Worm (Caenorhabditis elegans) whole organism, L4/young adult: ENCODE results near the gene C46A5.1.

ENCODE experiments used
- W03F9.2 ChIP-seq: fragments of 150-350 bp; optimal IDR thresholded peaks from 2 replicates; lab custom pipeline; 2014; ENCODE audit warnings: missing biosample characterization, missing genetic modification characterization
- dao-5 ChIP-seq: sonication (generic microtip); optimal IDR thresholded peaks from 2 replicates; lab custom pipeline; 2016; ENCODE audit warnings: missing genotype, missing genetic modification characterization, moderate library complexity, missing compliant biosample characterization
- him-1 ChIP-seq: sonication (generic microtip); optimal IDR thresholded peaks from 2 replicates; lab custom pipeline; 2016; ENCODE audit warnings: missing genotype, missing genetic modification reagents, missing genetic modification characterization, missing compliant biosample characterization

The C46A5.1 gene

ce11 chrIV:7753108-7753507 lies 10.6 kb upstream of the C46A5.1 start, which contains the start of gene col-14:
TSS of gene col-14 (plus strand) at chrIV:7753408.
- TF ChIP-seq W03F9.2 (no peak), him-1 (tag; lab: Kevin White, UChicago) (no peak), dao-5 (no peak)

- no peak for TF ChIP-seq him-1 (tag; lab: Kevin White, UChicago)
Observed at ce11 chrIV:7754114-7754513, 9.6 kb upstream of the C46A5.1 start.

ce11 chrIV:7757245-7757644 lies 6.5 kb upstream of the C46A5.1 start, which contains the start of gene C46A5.4:
TSS of gene C46A5.4 (minus strand) at chrIV:7757345.
- no peak for TF ChIP-seq dao-5
- no peak for TF ChIP-seq W03F9.2
- no peak for TF ChIP-seq him-1 (tag; lab: Kevin White, UChicago)

ce11 chrIV:7759527-7759926 lies 4.2 kb upstream of the C46A5.1 start, which contains the start of gene dsb-3:
TSS of gene dsb-3 (minus strand) at chrIV:7759627.
- no peak for TF ChIP-seq dao-5
- TF ChIP-seq him-1 (tag; lab: Kevin White, UChicago), result no peak
- TF ChIP-seq W03F9.2, result no peak

ce11 chrIV:7760117-7760516 lies 3.6 kb upstream of the C46A5.1 start, which contains the start of gene del-7:
TSS of gene del-7 (plus strand) at chrIV:7760417.
- TF ChIP-seq dao-5, result no peak
- TF ChIP-seq him-1 (tag; lab: Kevin White, UChicago), result no peak
- TF ChIP-seq W03F9.2, result no peak

DNA sequence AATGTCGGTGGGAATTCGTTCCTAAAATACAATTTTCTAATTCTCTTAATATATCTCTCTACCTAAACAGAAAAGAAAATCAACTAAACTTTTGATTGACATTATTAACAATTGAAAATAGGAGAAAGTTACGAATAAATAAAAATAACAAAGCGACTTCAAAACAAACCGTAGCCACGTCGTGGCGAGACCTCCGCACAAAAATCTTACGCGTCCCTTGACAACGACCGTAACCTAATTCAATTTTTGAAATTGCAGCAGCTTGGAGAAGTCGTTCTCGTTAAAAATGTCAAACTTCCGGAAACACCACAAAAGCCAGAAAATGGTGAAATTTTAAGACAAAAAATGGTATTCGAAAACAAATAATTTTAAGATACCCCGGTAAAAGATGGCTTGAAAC lies 588 bp downstream of the C46A5.1 start:
- no peak for TF ChIP-seq him-1 (tag; lab: Kevin White, UChicago)
- no peak for TF ChIP-seq dao-5
- peak; percentile 37 for TF ChIP-seq W03F9.2

DNA sequence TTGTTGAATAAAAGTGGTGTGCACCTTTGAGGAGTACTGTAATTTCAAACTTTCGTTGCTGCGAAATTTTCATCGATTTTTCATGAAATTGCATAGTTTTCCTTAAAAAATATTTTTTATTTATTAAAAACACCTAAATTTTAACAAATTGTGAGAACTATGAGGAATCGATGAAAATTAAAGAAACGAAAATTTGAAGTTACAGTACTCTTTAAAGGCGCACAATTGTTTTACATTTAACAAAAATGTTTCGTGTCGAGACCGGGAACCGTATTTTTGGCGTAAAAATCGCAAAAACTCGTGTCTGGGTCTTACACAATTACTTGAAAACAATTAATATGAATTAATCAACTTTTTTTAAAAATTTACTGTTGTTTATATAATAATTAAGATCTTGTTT lies 6.4 kb downstream of the C46A5.1 start, which contains the start of gene rdl-1:
Gene rdl-1, minus strand, starts transcription at position 101 of the 400 bp plus-strand sequence.
- TF ChIP-seq W03F9.2 (no peak), dao-5 (no peak), him-1 (tag; lab: Kevin White, UChicago) (no peak)

DNA sequence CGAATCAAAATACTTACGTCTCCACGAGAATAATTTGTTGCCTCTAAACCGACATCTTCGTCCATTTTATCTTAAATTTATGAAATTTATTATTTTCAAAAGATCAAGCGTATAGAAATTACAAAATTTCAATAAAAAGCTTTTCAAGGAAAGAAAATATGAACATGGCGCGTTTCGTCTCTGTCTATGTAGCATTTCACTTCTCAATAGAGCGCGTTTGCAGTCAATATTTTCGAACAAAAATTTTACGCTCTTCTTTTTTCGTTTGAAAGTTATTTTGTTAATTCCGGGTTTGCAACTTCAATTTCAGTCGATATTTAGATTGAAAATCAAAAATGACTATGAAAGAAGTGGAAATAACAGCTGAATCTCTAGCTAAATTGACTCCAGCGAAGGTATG lies 10.5 kb downstream of the C46A5.1 start, which contains the start of the genes hcf-1 and swd-2.2:
Gene hcf-1, minus strand, starts transcription at position 70 of the 400 bp plus-strand sequence.
Gene swd-2.2, plus strand, starts transcription at position 206 of the 400 bp plus-strand sequence.
- TF ChIP-seq W03F9.2 (peak; percentile 46), him-1 (tag; lab: Kevin White, UChicago) (no peak), dao-5 (no peak)

DNA sequence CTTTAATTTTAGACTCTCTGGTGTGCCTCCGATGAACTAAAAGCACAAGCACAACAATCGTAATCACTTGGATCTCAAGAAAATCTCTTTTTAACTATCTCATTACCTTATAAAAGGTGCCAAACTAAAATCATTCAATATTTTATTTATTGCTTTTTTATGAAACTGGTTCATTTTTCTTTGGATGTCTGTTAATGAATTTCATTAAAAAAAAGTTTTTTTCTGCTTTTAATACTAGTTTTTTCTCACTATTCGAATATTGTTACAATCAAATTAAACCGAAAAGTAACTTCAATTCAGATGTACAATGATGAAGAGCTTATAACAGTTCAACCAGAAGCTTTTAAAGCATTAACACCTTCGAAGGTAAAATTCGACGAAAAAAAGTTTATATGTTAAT lies 12.0 kb downstream of the C46A5.1 start, which contains the start of gene swd-2.1:
Gene swd-2.1, plus strand, starts transcription at position 301 of the 400 bp plus-strand sequence.
- no peak for TF ChIP-seq dao-5
- TF ChIP-seq W03F9.2, result no peak

- no peak for TF ChIP-seq dao-5
- no peak for TF ChIP-seq him-1 (tag; lab: Kevin White, UChicago)
- no peak for TF ChIP-seq W03F9.2
Observed at ce11 chrIV:7778865-7779264, 15.1 kb downstream of the C46A5.1 start, which contains the start of gene rpap-3. TSS of gene rpap-3 (minus strand) at chrIV:7778965.

ce11 chrIV:7782292-7782691 lies 18.6 kb downstream of the C46A5.1 start, which contains the start of gene sec-10:
TSS of gene sec-10 (minus strand) at chrIV:7782499.
- no peak for TF ChIP-seq him-1 (tag; lab: Kevin White, UChicago)
- TF ChIP-seq W03F9.2, result no peak
- no peak for TF ChIP-seq dao-5

- TF ChIP-seq dao-5 (no peak), him-1 (tag; lab: Kevin White, UChicago) (no peak), W03F9.2 (no peak)
Observed at ce11 chrIV:7783801-7784411, 20.2 kb downstream of the C46A5.1 start, which contains the start of gene tag-321. TSS of gene tag-321 (minus strand) at chrIV:7783851.

ce11 chrIV:7785506-7786065 lies 21.9 kb downstream of the C46A5.1 start, which contains the start of gene tag-322:
TSS of gene tag-322 (minus strand) at chrIV:7785556.
- no peak for TF ChIP-seq him-1 (tag; lab: Kevin White, UChicago)
- peak; percentile 73 for TF ChIP-seq W03F9.2

- TF ChIP-seq him-1 (tag; lab: Kevin White, UChicago) (no peak), W03F9.2 (no peak), dao-5 (no peak)
Observed at ce11 chrIV:7789521-7789949, 25.8 kb downstream of the C46A5.1 start, which contains the start of gene imp-3. TSS of gene imp-3 (minus strand) at chrIV:7789613.

ce11 chrIV:7790151-7790691 lies 26.5 kb downstream of the C46A5.1 start:
- TF ChIP-seq him-1 (tag; lab: Kevin White, UChicago) (no peak), W03F9.2 (no peak), dao-5 (no peak)
